Worm (Caenorhabditis elegans): ENCODE results near the gene dyf-18.
A peak's percentile ranks its signal among the peaks of the same experiment; 100 is the strongest.

Gene dyf-18

DNA sequence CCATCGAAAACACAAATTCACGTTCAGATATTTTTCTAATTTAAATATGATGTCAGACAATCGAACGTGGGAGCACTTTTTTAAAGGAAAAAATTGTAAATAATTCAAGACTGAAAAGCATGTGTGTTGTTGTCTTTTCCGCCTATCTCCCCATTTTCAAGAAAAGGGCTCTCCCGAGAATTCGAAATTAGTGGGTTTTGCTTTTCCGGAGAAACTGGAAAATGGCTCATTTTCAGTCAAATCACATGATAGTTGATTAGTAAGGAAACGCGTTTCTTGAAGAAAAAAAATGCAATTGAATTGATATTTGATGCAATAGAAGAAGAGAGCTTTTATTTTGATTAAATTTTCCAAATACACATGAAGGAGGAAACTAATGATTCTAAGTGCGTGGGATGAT lies 41.1 kb downstream of the dyf-18 start:
- no peak for TF ChIP-seq snpc-1.1 (tag; optimal IDR thresholded peaks at IDR 0.05; ENCODE audit: insufficient read depth)
- no peak for TF ChIP-seq snpc-4 (GFP tag; optimal IDR thresholded peaks at IDR 0.05)
- no peak for TF ChIP-seq snpc-4 (tag; optimal IDR thresholded peaks at IDR 0.05)
- no peak for TF ChIP-seq B0336.3 (GFP tag; IDR thresholded peaks at IDR 0.05)
- no peak for TF ChIP-seq F39B2.1 (GFP tag; IDR thresholded peaks at IDR 0.05)
- TF ChIP-seq lin-35 (GFP tag; optimal IDR thresholded peaks at IDR 0.05): no peak
- TF ChIP-seq tlf-1 (GFP tag; optimal IDR thresholded peaks at IDR 0.05): no peak
- no peak for TF ChIP-seq K11D2.4 (GFP tag; IDR thresholded peaks at IDR 0.05)
- TF ChIP-seq attf-5 (GFP tag; optimal IDR thresholded peaks at IDR 0.05): no peak
- TF ChIP-seq ztf-25 (GFP tag; IDR thresholded peaks at IDR 0.05): no peak
- TF ChIP-seq Y53F4B.3 (GFP tag; IDR thresholded peaks at IDR 0.05): no peak
- no peak for TF ChIP-seq hmg-20 (GFP tag; IDR thresholded peaks at IDR 0.05)
- TF ChIP-seq egl-18 (GFP tag; IDR thresholded peaks at IDR 0.05): no peak
- no peak for TF ChIP-seq F22D6.2 (tag; optimal IDR thresholded peaks at IDR 0.05)
- no peak for TF ChIP-seq chd-7 (tag; optimal IDR thresholded peaks at IDR 0.05)
- TF ChIP-seq nfya-1 (tag; optimal IDR thresholded peaks at IDR 0.05; ENCODE audit: borderline replicate concordance, insufficient read depth): no peak
- no peak for TF ChIP-seq zim-3 (tag; optimal IDR thresholded peaks at IDR 0.05)
- TF ChIP-seq lag-1 (GFP tag; IDR thresholded peaks at IDR 0.05): no peak
- no peak for TF ChIP-seq akir-1 (GFP tag; optimal IDR thresholded peaks at IDR 0.05)
- no peak for TF ChIP-seq fkh-3 (tag; optimal IDR thresholded peaks at IDR 0.05)

DNA sequence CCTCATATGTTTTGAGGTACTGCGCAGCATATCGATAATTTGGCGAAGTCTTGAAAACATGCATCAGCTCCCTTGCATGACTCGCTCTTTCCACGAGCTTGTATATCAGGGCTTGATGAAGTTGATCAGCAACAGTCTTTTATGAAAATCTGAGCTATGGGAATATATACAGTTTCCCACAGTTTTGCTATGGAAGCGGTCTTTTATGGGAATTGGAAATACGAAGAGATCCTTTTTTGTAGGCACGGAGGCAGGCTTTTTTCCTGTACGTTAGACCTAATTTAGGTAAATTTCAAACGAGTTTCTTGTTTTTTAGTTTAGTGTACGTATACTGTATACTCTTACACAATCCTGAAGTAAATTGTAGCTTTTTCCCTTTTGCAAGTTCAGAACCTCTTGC lies 45.1 kb downstream of the dyf-18 start, which contains the start of gene T12A7.9:
Gene T12A7.9 (minus strand): TSS at position 101 of the 400 bp plus-strand sequence.
- TF ChIP-seq Y56A3A.18 (GFP tag; IDR thresholded peaks at IDR 0.05): 0 out of 2 replicates have a peak, but pooled peaks have one; percentile 22
- no peak for TF ChIP-seq cebp-1 (GFP tag; IDR thresholded peaks at IDR 0.05)
- peak; percentile 33 for TF ChIP-seq cebp-1 (tag; optimal IDR thresholded peaks at IDR 0.05)
- no peak for TF ChIP-seq attf-5 (GFP tag; optimal IDR thresholded peaks at IDR 0.05)

DNA sequence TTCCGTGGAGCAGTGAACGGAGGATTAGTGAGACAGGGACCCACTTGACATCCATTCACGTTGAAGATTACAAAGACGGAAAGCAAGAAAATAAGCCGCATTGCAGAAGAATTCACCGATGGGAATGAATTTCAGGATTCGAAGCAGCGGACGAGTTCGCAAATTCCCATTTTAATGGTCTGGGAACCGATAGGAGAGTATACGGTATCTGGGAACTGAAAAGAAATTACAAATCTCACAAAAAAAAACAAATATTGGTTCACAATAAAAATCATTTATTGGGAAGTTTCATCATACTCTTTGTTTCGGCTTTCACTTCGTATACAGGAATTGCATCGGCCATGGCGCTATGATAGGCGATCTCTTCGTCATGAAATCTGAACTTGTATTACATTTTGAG lies 46.0 kb downstream of the dyf-18 start, which contains the start of gene T12A7.10:
Gene T12A7.10 (minus strand): TSS at position 101 of the 400 bp plus-strand sequence.
- TF ChIP-seq ets-4 (GFP tag; optimal IDR thresholded peaks at IDR 0.05): no peak
- TF ChIP-seq fkh-3 (tag; optimal IDR thresholded peaks at IDR 0.05): no peak
- no peak for TF ChIP-seq ztf-28 (GFP tag; IDR thresholded peaks at IDR 0.05)
- TF ChIP-seq K12H6.12 (tag; optimal IDR thresholded peaks at IDR 0.05): no peak
- TF ChIP-seq pbrm-1 (GFP tag; IDR thresholded peaks at IDR 0.05): no peak
- no peak for TF ChIP-seq snpc-3.4 (tag; optimal IDR thresholded peaks at IDR 0.05)
- TF ChIP-seq aptf-3 (GFP tag; IDR thresholded peaks at IDR 0.05): no peak
- TF ChIP-seq ztf-6 (GFP tag; IDR thresholded peaks at IDR 0.05): no peak
- no peak for TF ChIP-seq attf-3 (GFP tag; conservative IDR thresholded peaks at IDR 0.05)
- no peak for TF ChIP-seq ceh-91 (GFP tag; IDR thresholded peaks at IDR 0.05)
- no peak for TF ChIP-seq ceh-40 (GFP tag; IDR thresholded peaks at IDR 0.05)
- TF ChIP-seq him-1 (tag; optimal IDR thresholded peaks at IDR 0.05): no peak
- no peak for TF ChIP-seq F55B11.4 (tag; optimal IDR thresholded peaks at IDR 0.05; ENCODE audit: borderline replicate concordance, insufficient read depth)
- TF ChIP-seq B0336.3 (GFP tag; IDR thresholded peaks at IDR 0.05): no peak
- no peak for TF ChIP-seq nhr-120 (GFP tag; IDR thresholded peaks at IDR 0.05)
- no peak for TF ChIP-seq nfya-2 (GFP tag; IDR thresholded peaks at IDR 0.05)
